Fruit fly (Drosophila melanogaster): Measurements from ENCODE around the gene CG6012.

- TF ChIP-seq CG15336 (GFP tag; IDR thresholded peaks at IDR 0.05): no peak
- no peak for TF ChIP-seq CG11902 (GFP tag; optimal IDR thresholded peaks at IDR 0.05)
Measured at dm6 chr2L:16879288-16879687, 18.0 kb upstream of the CG6012 start, which contains the start of the genes CG32832, CG31743 and CG34313.
